Worm (Caenorhabditis elegans): Measurements from ENCODE around the gene lelo-4.
"Not testable (repeated sequence)": the region's sequence is repeated elsewhere in the genome, so short reads cannot be mapped to it uniquely, and the experiment has no call there.

Gene lelo-4

DNA sequence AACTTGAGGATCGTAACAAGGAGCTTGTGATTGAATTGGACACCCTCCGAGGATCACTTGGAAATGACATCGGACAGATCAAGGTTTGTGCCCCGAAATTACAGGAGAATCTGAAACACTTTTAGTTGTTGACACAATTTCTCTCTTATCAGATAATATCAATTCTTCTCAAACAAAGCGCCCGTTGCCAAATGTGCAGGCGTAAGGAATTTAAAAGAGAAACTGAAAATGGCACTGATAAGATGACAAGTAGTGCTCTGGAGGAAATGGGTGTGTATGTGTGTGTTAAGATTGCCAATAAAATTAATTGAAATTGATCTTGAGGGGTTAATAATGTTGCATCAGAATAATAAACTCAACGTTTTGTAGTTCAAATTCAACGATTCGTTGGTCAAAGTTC lies 36.6 kb downstream of the lelo-4 start (continued):
- no peak for TF ChIP-seq lir-3 (tag; optimal IDR thresholded peaks at IDR 0.05)

DNA sequence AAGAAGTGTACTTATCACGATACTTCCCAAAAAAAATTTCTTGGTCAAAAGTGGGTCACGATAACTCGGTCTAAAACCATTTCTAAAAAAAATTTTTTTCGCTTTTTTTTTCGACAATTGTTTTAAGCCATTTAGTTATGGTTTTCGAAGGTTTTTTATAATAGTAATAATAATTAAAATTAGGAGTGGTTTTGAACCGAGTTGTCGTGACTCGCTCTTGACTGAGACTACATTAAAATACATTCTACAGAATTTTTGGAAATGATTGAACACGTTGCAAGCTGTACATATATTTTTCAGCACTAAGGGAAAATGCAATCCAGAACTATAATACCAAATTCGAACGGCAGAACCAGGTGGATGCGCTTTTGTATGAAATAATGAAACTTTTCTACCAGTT lies 39.4 kb downstream of the lelo-4 start, which contains the start of gene F10C1.8:
Gene F10C1.8, plus strand, starts transcription at position 301 of the 400 bp plus-strand sequence.
- TF ChIP-seq ZK337.2 (GFP tag; IDR thresholded peaks at IDR 0.05) (no peak), nhr-28 (tag; optimal IDR thresholded peaks at IDR 0.05) (no peak), aly-2 (tag; optimal IDR thresholded peaks at IDR 0.05) (no peak), skn-1 (tag; optimal IDR thresholded peaks at IDR 0.05) (no peak), T20F7.1 (GFP tag; optimal IDR thresholded peaks at IDR 0.05) (no peak), nhr-10 (tag; optimal IDR thresholded peaks at IDR 0.05) (no peak), ZK546.5 (tag; optimal IDR thresholded peaks at IDR 0.05) (no peak), aha-1 (tag) (no peak), egl-27 (tag; optimal IDR thresholded peaks at IDR 0.05) (no peak), arid-1 (GFP tag; conservative IDR thresholded peaks at IDR 0.05) (no peak), zag-1 (tag; optimal IDR thresholded peaks at IDR 0.05) (no peak), Y105C5A.15 (GFP tag; IDR thresholded peaks at IDR 0.05) (no peak), F49E8.2 (tag; optimal IDR thresholded peaks at IDR 0.05; ENCODE audit: borderline replicate concordance) (no peak)

DNA sequence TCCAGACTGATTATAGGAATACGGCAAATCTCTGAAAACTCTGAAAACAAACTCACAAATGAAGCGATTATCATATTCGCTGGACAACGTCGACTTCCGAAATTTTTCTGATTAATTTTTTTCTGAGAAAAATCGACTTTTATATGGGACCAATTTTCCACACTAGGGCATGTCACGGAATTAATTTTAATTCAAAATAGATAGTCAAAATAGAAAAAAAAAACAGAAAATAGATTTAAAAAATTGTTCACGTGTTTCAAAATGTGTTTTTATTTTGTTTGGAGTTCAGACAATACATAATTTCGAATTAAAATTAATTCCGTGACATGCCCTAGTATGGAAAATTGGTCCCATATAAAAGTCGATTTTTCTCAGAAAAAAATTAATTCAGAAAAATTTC lies 42.9 kb downstream of the lelo-4 start, which contains the start of the genes F10C1.3 and F10C1.23:
Gene F10C1.3, minus strand, starts transcription at position 101 of the 400 bp plus-strand sequence.
Gene F10C1.23, plus strand, starts transcription at position 385 of the 400 bp plus-strand sequence.
- not testable (repeated sequence) for TF ChIP-seq nhr-102 (tag; optimal IDR thresholded peaks at IDR 0.05); vab-7 (GFP tag; IDR thresholded peaks at IDR 0.05); nhr-41 (GFP tag; IDR thresholded peaks at IDR 0.05)

DNA sequence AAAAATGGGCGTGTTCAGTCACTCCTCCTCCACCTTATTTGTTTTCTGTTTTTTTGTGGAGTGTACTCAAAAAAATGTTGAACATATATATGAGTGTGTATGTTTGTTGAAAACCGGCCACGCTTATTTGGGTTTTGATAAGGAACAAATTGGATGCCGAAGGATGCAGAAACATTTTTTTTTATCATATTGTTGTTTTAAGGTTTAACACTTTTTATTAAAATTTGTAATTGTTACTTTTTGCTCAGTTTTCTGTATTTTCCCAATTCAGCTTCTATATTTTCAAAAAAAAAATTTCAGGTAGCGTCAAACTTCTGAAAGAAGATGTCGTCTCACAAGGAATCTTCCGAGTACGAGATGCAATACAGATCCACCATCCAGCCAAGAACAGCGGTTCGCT lies 50.6 kb downstream of the lelo-4 start, which contains the start of gene ifb-1:
Gene ifb-1, plus strand, starts transcription at position 301 of the 400 bp plus-strand sequence.
- TF ChIP-seq aly-2 (tag; optimal IDR thresholded peaks at IDR 0.05): no peak
- TF ChIP-seq R02D3.7 (tag; optimal IDR thresholded peaks at IDR 0.05): no peak
- no peak for TF ChIP-seq ztf-7 (tag; optimal IDR thresholded peaks at IDR 0.05)
- no peak for TF ChIP-seq nhr-6 (tag; optimal IDR thresholded peaks at IDR 0.05)
- no peak for TF ChIP-seq nhr-76 (tag; optimal IDR thresholded peaks at IDR 0.05)
- no peak for TF ChIP-seq egl-43 (GFP tag; IDR thresholded peaks at IDR 0.05)
- TF ChIP-seq snpc-1.2 (GFP tag; IDR thresholded peaks at IDR 0.05): no peak
- no peak for TF ChIP-seq madf-9 (GFP tag; conservative IDR thresholded peaks at IDR 0.05)
- no peak for TF ChIP-seq Y5F2A.4 (GFP tag; optimal IDR thresholded peaks at IDR 0.05)
- TF ChIP-seq madf-5 (GFP tag; IDR thresholded peaks at IDR 0.05): no peak
- no peak for TF ChIP-seq dve-1 (tag; optimal IDR thresholded peaks at IDR 0.05; ENCODE audit: insufficient read depth)
